Fruit fly (Drosophila melanogaster): ENCODE measurements around the gene CG46339.
A peak's percentile ranks its signal among the peaks of the same experiment; 100 is the strongest.

CG46339 gene

DNA sequence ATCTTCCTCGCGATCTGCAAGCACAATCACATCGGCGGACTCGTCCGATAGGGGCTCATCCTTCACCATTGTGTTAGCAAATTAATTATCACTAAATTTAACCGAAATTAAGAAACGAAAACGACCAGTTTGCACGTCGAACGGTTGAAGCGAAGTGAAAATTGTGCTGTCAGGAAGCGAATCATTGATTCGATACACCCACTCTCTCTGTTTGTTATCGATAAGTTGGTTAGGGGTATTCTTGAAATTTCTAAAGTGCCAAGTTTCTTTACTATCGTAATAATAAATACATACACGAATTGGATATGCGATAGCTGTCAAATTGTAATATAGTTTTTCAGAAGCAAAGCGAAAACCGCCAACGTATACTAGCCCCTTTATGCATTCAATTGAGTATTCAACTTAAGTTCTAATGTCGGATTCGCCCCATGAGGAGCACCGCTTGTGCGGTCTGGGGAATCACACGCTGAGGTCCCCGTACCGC lies 40.0 kb upstream of the CG46339 start, which contains the start of gene Rb97D:
TSS of gene Rb97D (minus strand) at position 199 of the 484 bp plus-strand sequence.
- peak; percentile 62 for TF ChIP-seq tgo (GFP tag; IDR thresholded peaks at IDR 0.05)
- peak; percentile 82 for TF ChIP-seq HmgZ (tag; optimal IDR thresholded peaks at IDR 0.05)
- TF ChIP-seq gfzf (GFP tag; optimal IDR thresholded peaks at IDR 0.05) = peak; percentile 52
- peak; percentile 24 for TF ChIP-seq CrebB (tag; optimal IDR thresholded peaks at IDR 0.05)
- peak; percentile 67 for TF ChIP-seq CG14710 (tag; optimal IDR thresholded peaks at IDR 0.05)
- peak; percentile 83 for TF ChIP-seq chm (GFP tag; IDR thresholded peaks at IDR 0.05)
- peak; percentile 91 for TF ChIP-seq Scr (GFP tag; IDR thresholded peaks at IDR 0.05; ENCODE audit: partially characterized antibody)
- peak; percentile 86 for TF ChIP-seq CG14860 (GFP tag; IDR thresholded peaks at IDR 0.05; ENCODE audit: partially characterized antibody)
- peak; percentile 46 for TF ChIP-seq H2.0 (GFP tag; IDR thresholded peaks at IDR 0.05)
- peak; percentile 70 for TF ChIP-seq Fer3 (tag; optimal IDR thresholded peaks at IDR 0.05)
- TF ChIP-seq mld (GFP tag; IDR thresholded peaks at IDR 0.05; ENCODE audit: partially characterized antibody) = peak; percentile 48; the same call in 2 of the 3 replicates
- peak; percentile 19 for TF ChIP-seq p53 (GFP tag; optimal IDR thresholded peaks at IDR 0.05)
- TF ChIP-seq CG8478 (optimal IDR thresholded peaks at IDR 0.05) = no peak
- TF ChIP-seq CG8924 (tag; optimal IDR thresholded peaks at IDR 0.05) = peak; percentile 59
- TF ChIP-seq ap (GFP tag; IDR thresholded peaks at IDR 0.05) = no peak
- no peak for TF ChIP-seq eyg (GFP tag; optimal IDR thresholded peaks at IDR 0.05)
- peak; percentile 97 for TF ChIP-seq MESR4 (GFP tag; optimal IDR thresholded peaks at IDR 0.05)
- TF ChIP-seq CG2129 (GFP tag; IDR thresholded peaks at IDR 0.05; ENCODE audit: partially characterized antibody) = peak; percentile 91
- peak; percentile 34 for TF ChIP-seq CG3163 (GFP tag; optimal IDR thresholded peaks at IDR 0.05)
- peak; percentile 45 for TF ChIP-seq Hand (GFP tag; optimal IDR thresholded peaks at IDR 0.05)
- no peak for TF ChIP-seq psq (GFP tag; optimal IDR thresholded peaks at IDR 0.05)
- peak; percentile 2 for TF ChIP-seq kni (GFP tag; optimal IDR thresholded peaks at IDR 0.05)
- TF ChIP-seq mam (GFP tag; optimal IDR thresholded peaks at IDR 0.05) = peak; percentile 80
- TF ChIP-seq gro (GFP tag; optimal IDR thresholded peaks at IDR 0.05) = peak; percentile 75
- TF ChIP-seq CG15073 (GFP tag; optimal IDR thresholded peaks at IDR 0.05) = no peak
- no peak for TF ChIP-seq ftz-f1 (GFP tag; optimal IDR thresholded peaks at IDR 0.05)
- no peak for TF ChIP-seq ham (GFP tag; IDR thresholded peaks at IDR 0.05)
- TF ChIP-seq CG3281 (GFP tag; optimal IDR thresholded peaks at IDR 0.05) = peak; percentile 66
- TF ChIP-seq CG12659 (GFP tag; optimal IDR thresholded peaks at IDR 0.05) = peak; percentile 72
- TF ChIP-seq exex (tag; optimal IDR thresholded peaks at IDR 0.05) = peak; percentile 24
- peak; percentile 40; the same call in 1 of the 2 replicates for TF ChIP-seq Adf1 (GFP tag; IDR thresholded peaks at IDR 0.05)
- TF ChIP-seq MBD-R2 (GFP tag; IDR thresholded peaks at IDR 0.05) = peak; percentile 74
- peak; percentile 62 for TF ChIP-seq CG8089 (GFP tag; optimal IDR thresholded peaks at IDR 0.05)
- TF ChIP-seq CG8388 (GFP tag; optimal IDR thresholded peaks at IDR 0.05) = peak; percentile 60
- TF ChIP-seq HHEX (GFP tag; optimal IDR thresholded peaks at IDR 0.05) = peak; percentile 44
- no peak for TF ChIP-seq corto (GFP tag; optimal IDR thresholded peaks at IDR 0.05)
- peak; percentile 83 for TF ChIP-seq vvl (GFP tag; IDR thresholded peaks at IDR 0.05)
- TF ChIP-seq yki (optimal IDR thresholded peaks at IDR 0.05) = no peak
- peak; percentile 62 for TF ChIP-seq CG12219 (GFP tag; optimal IDR thresholded peaks at IDR 0.05)
- TF ChIP-seq al (GFP tag; IDR thresholded peaks at IDR 0.05) = peak; percentile 4; the same call in 1 of the 2 replicates
- TF ChIP-seq NK7.1 (GFP tag; optimal IDR thresholded peaks at IDR 0.05) = no peak
- no peak for TF ChIP-seq Lim3 (GFP tag; IDR thresholded peaks at IDR 0.05)
- peak; percentile 59 for TF ChIP-seq crc (GFP tag; optimal IDR thresholded peaks at IDR 0.05)
- TF ChIP-seq CG7745 (tag; optimal IDR thresholded peaks at IDR 0.05) = no peak
- peak; percentile 62 for TF ChIP-seq shn (GFP tag; optimal IDR thresholded peaks at IDR 0.05)
- TF ChIP-seq CG8765 (GFP tag; IDR thresholded peaks at IDR 0.05) = peak; percentile 40; the same call in 1 of the 2 replicates
- TF ChIP-seq CG10147 (GFP tag; optimal IDR thresholded peaks at IDR 0.05) = peak; percentile 50
- peak; percentile 53 for TF ChIP-seq sens-2 (GFP tag; IDR thresholded peaks at IDR 0.05)
- peak; percentile 53; the same call in 1 of the 2 replicates for TF ChIP-seq CG5953 (GFP tag; IDR thresholded peaks at IDR 0.05)
- peak; percentile 41; the same call in 1 of the 2 replicates for TF ChIP-seq cas (GFP tag; IDR thresholded peaks at IDR 0.05)
- peak; percentile 62 for TF ChIP-seq sisA (GFP tag; IDR thresholded peaks at IDR 0.05)
